Worm (Caenorhabditis elegans) whole organism, young adult: ENCODE measurements around the gene nhr-37.
A peak's percentile ranks its signal among the peaks of the same experiment; 100 is the strongest.

Experiments used
- F10E7.11 ChIP-seq: sonication (generic microtip); optimal IDR thresholded peaks from 2 replicates; lab custom pipeline; 2017; ENCODE audit warnings: mild to moderate bottlenecking, missing genetic modification characterization, moderate library complexity, missing compliant biosample characterization
- F39B2.1 ChIP-seq: fragments of 200-800 bp; sonication (Bioruptor generic); IDR thresholded peaks from 2 replicates; pipeline ENCODE4 v1.3.6; 2022; ENCODE audit warnings: missing genetic modification reagents, missing genetic modification characterization, missing compliant biosample characterization
- F57A8.1 ChIP-seq: fragments of 200-800 bp; sonication (Bioruptor generic); optimal IDR thresholded peaks from 2 replicates; lab custom pipeline; 2018; ENCODE audit warnings: mild to moderate bottlenecking, missing genetic modification characterization, moderate library complexity, missing compliant biosample characterization
- F57C9.4 ChIP-seq: sonication (generic microtip); optimal IDR thresholded peaks from 2 replicates; lab custom pipeline; 2017; ENCODE audit warnings: mild to moderate bottlenecking, missing genetic modification characterization, missing compliant biosample characterization
- K12H6.12 ChIP-seq: fragments of 200-800 bp; sonication (Bioruptor generic); optimal IDR thresholded peaks from 2 replicates; lab custom pipeline; 2018; ENCODE audit warnings: mild to moderate bottlenecking, missing genetic modification characterization, missing compliant biosample characterization
- T26A5.8 ChIP-seq: sonication (generic microtip); optimal IDR thresholded peaks from 2 replicates; lab custom pipeline; 2016; ENCODE audit warnings: missing genetic modification characterization, missing compliant biosample characterization
- Y53F4B.3 ChIP-seq: fragments of 200-800 bp; sonication (Bioruptor generic); IDR thresholded peaks from 2 replicates; pipeline ENCODE4 v1.3.6; 2022; ENCODE audit warnings: missing genetic modification reagents, missing genetic modification characterization, missing compliant biosample characterization
- Y53G8AR.9 ChIP-seq: fragments of 200-800 bp; sonication (Bioruptor generic); conservative IDR thresholded peaks from 2 replicates; pipeline ENCODE4 v1.3.6; 2022; ENCODE audit warnings: missing genetic modification reagents, missing genetic modification characterization, missing compliant biosample characterization
- Y67H2A.10 ChIP-seq: fragments of 200-800 bp; sonication (Bioruptor generic); conservative IDR thresholded peaks from 2 replicates; pipeline ENCODE4 v1.3.6; 2022; ENCODE audit warnings: missing genetic modification reagents, missing genetic modification characterization, missing compliant biosample characterization
- Y95B8A.8 ChIP-seq: fragments of 200-800 bp; sonication (Bioruptor generic); IDR thresholded peaks from 2 replicates; pipeline ENCODE4 v1.3.6; 2022; ENCODE audit warnings: missing genetic modification reagents, missing genetic modification characterization, missing compliant biosample characterization
- ZK185.1 ChIP-seq: sonication (generic microtip); optimal IDR thresholded peaks from 2 replicates; lab custom pipeline; 2016; ENCODE audit warnings: mild to moderate bottlenecking, missing genetic modification characterization, missing compliant biosample characterization; ENCODE audit not compliant: poor library complexity, severe bottlenecking
- aptf-3 ChIP-seq: fragments of 200-800 bp; sonication (Bioruptor generic); IDR thresholded peaks from 2 replicates; pipeline ENCODE4 v1.3.6; 2022; ENCODE audit warnings: missing genetic modification characterization, missing compliant biosample characterization
- atf-7 ChIP-seq: sonication (generic microtip); optimal IDR thresholded peaks from 2 replicates; lab custom pipeline; 2017; ENCODE audit warnings: mild to moderate bottlenecking, missing genetic modification characterization, missing compliant biosample characterization
- athp-1 ChIP-seq: sonication (generic microtip); optimal IDR thresholded peaks from 2 replicates; lab custom pipeline; 2017; ENCODE audit warnings: mild to moderate bottlenecking, missing genetic modification characterization, missing compliant biosample characterization
- attf-6 ChIP-seq: fragments of 200-800 bp; sonication (Bioruptor generic); IDR thresholded peaks from 2 replicates; pipeline ENCODE4 v1.3.6; 2022; ENCODE audit warnings: missing genetic modification reagents, missing genetic modification characterization, missing compliant biosample characterization
- ccch-3 ChIP-seq: fragments of 200-800 bp; sonication (Bioruptor generic); optimal IDR thresholded peaks from 2 replicates; lab custom pipeline; 2018; ENCODE audit warnings: mild to moderate bottlenecking, missing genetic modification characterization, missing compliant biosample characterization
- ceh-100 ChIP-seq: fragments of 200-800 bp; sonication (Bioruptor generic); IDR thresholded peaks from 2 replicates; pipeline ENCODE4 v1.3.6; 2022; ENCODE audit warnings: missing genetic modification reagents, missing genetic modification characterization, missing compliant biosample characterization
- chd-7 ChIP-seq: sonication (generic microtip); optimal IDR thresholded peaks from 2 replicates; lab custom pipeline; 2016; ENCODE audit warnings: mild to moderate bottlenecking, missing genetic modification characterization, moderate library complexity, missing compliant biosample characterization
- dpff-1 ChIP-seq: sonication (generic microtip); optimal IDR thresholded peaks from 2 replicates; lab custom pipeline; 2017; ENCODE audit warnings: mild to moderate bottlenecking, missing genetic modification characterization, missing compliant biosample characterization
- dpl-1 ChIP-seq: fragments of 150-350 bp; optimal IDR thresholded peaks from 2 replicates; lab custom pipeline; 2014; ENCODE audit warnings: missing biosample characterization, missing genetic modification reagents, missing genetic modification characterization
- efl-1 ChIP-seq: fragments of 150-350 bp; optimal IDR thresholded peaks from 2 replicates; lab custom pipeline; 2014; ENCODE audit warnings: missing biosample characterization, missing genetic modification reagents, missing genetic modification characterization
- ekl-4 ChIP-seq: fragments of 200-800 bp; sonication (Bioruptor generic); IDR thresholded peaks from 2 replicates; pipeline ENCODE4 v1.3.6; 2022; ENCODE audit warnings: missing genetic modification reagents, missing genetic modification characterization, missing compliant biosample characterization
- fkh-3 ChIP-seq: sonication (generic microtip); optimal IDR thresholded peaks from 2 replicates; lab custom pipeline; 2016; ENCODE audit warnings: mild to moderate bottlenecking, missing genetic modification characterization, missing compliant biosample characterization
- gei-17 ChIP-seq: fragments of 200-800 bp; sonication (Bioruptor generic); optimal IDR thresholded peaks from 2 replicates; lab custom pipeline; 2018; ENCODE audit warnings: mild to moderate bottlenecking, missing genetic modification characterization, missing compliant biosample characterization
- hlh-26 ChIP-seq: fragments of 200-800 bp; sonication (Bioruptor generic); conservative IDR thresholded peaks from 2 replicates; pipeline ENCODE4 v1.3.6; 2022; ENCODE audit warnings: missing genetic modification reagents, missing genetic modification characterization, missing compliant biosample characterization
- lag-1 ChIP-seq: fragments of 200-800 bp; sonication (Bioruptor generic); IDR thresholded peaks from 2 replicates; pipeline ENCODE4 v1.3.6; 2022; ENCODE audit warnings: missing genetic modification reagents, missing genetic modification characterization, missing compliant biosample characterization
- lin-26 ChIP-seq: fragments of 200-800 bp; sonication (Bioruptor generic); IDR thresholded peaks from 2 replicates; pipeline ENCODE4 v1.3.6; 2022; ENCODE audit warnings: missing genetic modification reagents, missing genetic modification characterization, missing compliant biosample characterization
- lir-1 ChIP-seq: fragments of 200-800 bp; sonication (Bioruptor generic); conservative IDR thresholded peaks from 2 replicates; pipeline ENCODE4 v1.3.6; 2022; ENCODE audit warnings: missing genetic modification reagents, missing genetic modification characterization, missing compliant biosample characterization
- madf-8 ChIP-seq: fragments of 200-800 bp; sonication (Bioruptor generic); conservative IDR thresholded peaks from 2 replicates; pipeline ENCODE4 v1.3.6; 2022; ENCODE audit warnings: missing genetic modification reagents, missing genetic modification characterization, missing compliant biosample characterization
- mes-4 ChIP-seq: sonication (generic microtip); optimal IDR thresholded peaks from 2 replicates; lab custom pipeline; 2016; ENCODE audit warnings: missing genotype, missing genetic modification characterization, missing compliant biosample characterization
- nhr-120 ChIP-seq: fragments of 200-800 bp; sonication (Bioruptor generic); IDR thresholded peaks from 2 replicates; pipeline ENCODE4 v1.3.6; 2022; ENCODE audit warnings: missing genetic modification characterization, missing compliant biosample characterization
- nhr-179 ChIP-seq: sonication (generic microtip); optimal IDR thresholded peaks from 2 replicates; lab custom pipeline; 2016; ENCODE audit warnings: mild to moderate bottlenecking, missing genetic modification characterization, missing compliant biosample characterization
- nhr-27 ChIP-seq: fragments of 200-800 bp; sonication (Bioruptor generic); optimal IDR thresholded peaks from 2 replicates; lab custom pipeline; 2018; ENCODE audit warnings: mild to moderate bottlenecking, missing genetic modification characterization, moderate library complexity, missing compliant biosample characterization
- pha-4 ChIP-seq: fragments of 150-350 bp; sonication (generic microtip); optimal IDR thresholded peaks from 2 replicates; lab custom pipeline; 2014; ENCODE audit warnings: missing biosample characterization, missing genetic modification reagents, missing genetic modification characterization
- repo-1 ChIP-seq: sonication (generic microtip); optimal IDR thresholded peaks from 2 replicates; lab custom pipeline; 2017; ENCODE audit warnings: mild to moderate bottlenecking, missing genetic modification characterization, missing compliant biosample characterization
- rpc-1 ChIP-seq, 2 experiments: fragments of 150-350 bp in 1 of 2; sonication (generic microtip) in 1 of 2; optimal IDR thresholded peaks; 2 replicates each; lab custom pipeline; 2014 to 2018; ENCODE audit warnings: missing biosample characterization in 1 of 2, missing genetic modification characterization in 1 of 2, missing genetic modification reagents in 1 of 2, missing genotype in 1 of 2
- sdz-38 ChIP-seq: sonication (generic microtip); optimal IDR thresholded peaks from 2 replicates; lab custom pipeline; 2016; ENCODE audit warnings: missing genotype, missing genetic modification characterization, missing compliant biosample characterization
- snpc-3.4 ChIP-seq: sonication (generic microtip); optimal IDR thresholded peaks from 2 replicates; lab custom pipeline; 2017; ENCODE audit warnings: missing genetic modification characterization, mild to moderate bottlenecking, missing compliant biosample characterization, antibody characterized with exemption, moderate library complexity, missing genotype, missing genetic modification reagents
- snpc-4 ChIP-seq, 5 experiments: fragments of 150-350 bp in 1 of 5; sonication (generic microtip) in 4 of 5; optimal IDR thresholded peaks; 2 replicates each; lab custom pipeline; 2014 to 2018; ENCODE audit warnings: missing genetic modification characterization in 5 of 5, missing biosample characterization in 3 of 5, antibody characterized with exemption in 2 of 5, mild to moderate bottlenecking in 2 of 5, missing compliant biosample characterization in 2 of 5, missing genotype in 2 of 5, moderate library complexity in 2 of 5, missing genetic modification reagents in 1 of 5
- tbx-9 ChIP-seq: sonication (generic microtip); optimal IDR thresholded peaks from 2 replicates; lab custom pipeline; 2016; ENCODE audit warnings: borderline replicate concordance, missing genetic modification characterization, inconsistent platforms, missing compliant biosample characterization
- unc-130 ChIP-seq: sonication (generic microtip); optimal IDR thresholded peaks from 2 replicates; lab custom pipeline; 2016; ENCODE audit warnings: missing genetic modification reagents, missing genetic modification characterization, missing compliant biosample characterization
- zfh-2 ChIP-seq: fragments of 200-800 bp; sonication (Bioruptor generic); conservative IDR thresholded peaks from 2 replicates; pipeline ENCODE4 v1.3.6; 2022; ENCODE audit warnings: missing genetic modification reagents, missing genetic modification characterization, missing compliant biosample characterization
- ztf-25 ChIP-seq: fragments of 200-800 bp; sonication (Bioruptor generic); IDR thresholded peaks from 2 replicates; pipeline ENCODE4 v1.3.6; 2022; ENCODE audit warnings: missing genetic modification reagents, missing genetic modification characterization, missing compliant biosample characterization
- ztf-26 ChIP-seq: sonication (generic microtip); optimal IDR thresholded peaks from 2 replicates; lab custom pipeline; 2017; ENCODE audit warnings: missing genetic modification characterization, missing compliant biosample characterization
- ztf-28 ChIP-seq: fragments of 200-800 bp; sonication (Bioruptor generic); IDR thresholded peaks from 2 replicates; pipeline ENCODE4 v1.3.6; 2022; ENCODE audit warnings: missing genetic modification reagents, missing genetic modification characterization, missing compliant biosample characterization

Gene nhr-37

ce11 chrV:6593700-6594244 is 28.2 kb upstream of the nhr-37 start, which contains the start of gene hcp-1 (continued):
- no peak for TF ChIP-seq ztf-26 (tag; lab: Kevin White, UChicago)
- 0 out of 2 replicates have a peak, but pooled peaks have one; percentile 30 for TF ChIP-seq Y53F4B.3 (GFP tag; lab: Robert Waterston, UW)
- peak; percentile 93 for TF ChIP-seq Y95B8A.8
- TF ChIP-seq atf-7 (tag; lab: Kevin White, UChicago), result no peak
- TF ChIP-seq ztf-28 (GFP tag; lab: Robert Waterston, UW), result peak; percentile 89
- peak; percentile 53; the same call in 1 of the 2 replicates for TF ChIP-seq ceh-100 (GFP tag; lab: Robert Waterston, UW)
- peak; percentile 100 for TF ChIP-seq efl-1
- TF ChIP-seq K12H6.12, result no peak
- TF ChIP-seq Y67H2A.10 (GFP tag; lab: Robert Waterston, UW), result 0 out of 2 replicates have a peak, but pooled peaks have one; percentile 40
- no peak for TF ChIP-seq rpc-1 (optimal IDR thresholded peaks at IDR 0.05; lab: Kevin White, UChicago)
- no peak for TF ChIP-seq rpc-1 (tag; optimal IDR thresholded peaks at IDR 0.05; lab: Kevin White, UChicago)
- no peak for TF ChIP-seq gei-17
- no peak for TF ChIP-seq nhr-120
- no peak for TF ChIP-seq nhr-179 (tag; lab: Kevin White, UChicago)
- TF ChIP-seq F57C9.4 (tag; lab: Kevin White, UChicago), result no peak
- TF ChIP-seq lag-1 (GFP tag; lab: Robert Waterston, UW), result no peak
- TF ChIP-seq madf-8, result peak; percentile 99
- TF ChIP-seq mes-4, result no peak
- no peak for TF ChIP-seq zfh-2 (GFP tag; lab: Robert Waterston, UW)
- TF ChIP-seq tbx-9, result no peak
- TF ChIP-seq T26A5.8 (tag; lab: Kevin White, UChicago), result no peak
- TF ChIP-seq snpc-4 (GFP tag; optimal IDR thresholded peaks at IDR 0.05; lab: Kevin White, UChicago), result peak; percentile 34
- peak in 2 of 4 experiments; percentile 56 to 66 for TF ChIP-seq snpc-4 (tag; optimal IDR thresholded peaks at IDR 0.05; lab: Kevin White, UChicago)
- TF ChIP-seq lir-1 (GFP tag; lab: Robert Waterston, UW), result peak; percentile 77
- TF ChIP-seq ztf-25 (GFP tag; lab: Robert Waterston, UW), result no peak
- TF ChIP-seq F39B2.1 (GFP tag; lab: Robert Waterston, UW), result no peak
- peak; percentile 86 for TF ChIP-seq unc-130 (GFP tag; lab: Kevin White, UChicago)
- TF ChIP-seq fkh-3 (tag; lab: Kevin White, UChicago), result no peak
- no peak for TF ChIP-seq F57A8.1
- no peak for TF ChIP-seq dpff-1 (tag; lab: Kevin White, UChicago)
- TF ChIP-seq dpl-1 (GFP tag; lab: Kevin White, UChicago), result peak; percentile 99
- TF ChIP-seq nhr-27 (tag; lab: Kevin White, UChicago), result no peak
- peak; percentile 95 for TF ChIP-seq snpc-3.4 (tag; lab: Kevin White, UChicago)
- TF ChIP-seq ccch-3, result no peak
- peak; percentile 90 for TF ChIP-seq ekl-4 (GFP tag; lab: Robert Waterston, UW)
- TF ChIP-seq sdz-38 (tag; lab: Kevin White, UChicago), result no peak

ce11 chrV:6602556-6603062 is 19.4 kb upstream of the nhr-37 start, which contains the start of gene ZK1055.6:
ZK1055.6 (minus strand) TSS chrV:6602606.
- TF ChIP-seq pha-4 (tag; lab: Kevin White, UChicago), result no peak
- TF ChIP-seq zfh-2 (GFP tag; lab: Robert Waterston, UW), result peak; percentile 40; the same call in 1 of the 2 replicates

ce11 chrV:6605275-6605674 is 16.7 kb upstream of the nhr-37 start, which contains the start of gene ZK1055.7:
ZK1055.7 (minus strand) TSS chrV:6605375.
- TF ChIP-seq Y53G8AR.9 (GFP tag; lab: Robert Waterston, UW) (no peak), ztf-28 (GFP tag; lab: Robert Waterston, UW) (no peak), athp-1 (tag; lab: Kevin White, UChicago) (no peak), Y53F4B.3 (GFP tag; lab: Robert Waterston, UW) (no peak), hlh-26 (GFP tag; lab: Robert Waterston, UW) (no peak), attf-6 (GFP tag; lab: Robert Waterston, UW) (no peak), repo-1 (tag; lab: Kevin White, UChicago) (no peak), F10E7.11 (tag; lab: Kevin White, UChicago) (no peak), aptf-3 (GFP tag; lab: Robert Waterston, UW) (no peak), ZK185.1 (tag; lab: Kevin White, UChicago) (no peak), gei-17 (no peak), F57A8.1 (no peak), lin-26 (GFP tag; lab: Robert Waterston, UW) (no peak), chd-7 (no peak)
